Fruit fly (Drosophila melanogaster): ENCODE results near the gene CG32816.

DNA sequence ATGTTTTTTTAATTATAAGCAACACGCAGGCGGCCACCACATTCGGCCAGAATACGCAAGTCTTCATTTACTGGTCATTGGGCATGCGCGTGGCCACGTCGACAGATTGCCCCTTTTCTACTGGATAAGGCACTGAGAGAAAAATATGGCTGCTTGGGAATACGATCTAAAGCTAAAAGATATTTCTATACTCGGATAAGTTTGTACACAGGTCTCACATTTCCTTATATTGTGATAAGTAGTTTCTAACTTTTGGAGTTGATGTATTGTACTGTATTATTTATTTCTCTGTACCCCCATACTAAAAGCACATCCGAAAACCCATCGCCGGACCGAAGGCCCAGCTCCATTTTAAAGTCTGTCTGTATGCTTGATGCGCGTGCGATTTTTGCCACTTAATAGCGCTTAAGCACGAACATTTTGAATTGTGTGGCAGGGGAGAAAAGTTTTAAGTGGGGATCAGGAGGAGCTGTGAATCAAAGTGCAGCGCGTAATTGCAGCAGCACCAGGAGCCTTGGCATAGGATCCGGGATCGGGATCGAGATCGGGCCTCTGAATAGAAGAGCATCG lies 26.5 kb downstream of the CG32816 start:
- TF ChIP-seq psq (optimal IDR thresholded peaks at IDR 0.05), result no peak
- no peak for TF ChIP-seq insv (optimal IDR thresholded peaks at IDR 0.05)
- no peak for TF ChIP-seq Myc (optimal IDR thresholded peaks at IDR 0.05)
